Fruit fly (Drosophila melanogaster) whole organism, pupa: Measurements from ENCODE around the gene SelG.

Experiments used
- CG10348 ChIP-seq: fragments of 200-800 bp; sonication (Bioruptor generic); IDR thresholded peaks from 2 replicates; pipeline ENCODE4 v1.3.6; 2022; ENCODE audit warnings: missing biosample characterization, missing genetic modification characterization
- CG12605 ChIP-seq: fragments of 200-800 bp; sonication (Bioruptor generic); IDR thresholded peaks from 2 replicates; pipeline ENCODE4 v1.3.6; 2022; ENCODE audit warnings: missing biosample characterization, missing genetic modification characterization
- CG17806 ChIP-seq: fragments of 200-800 bp; sonication (Bioruptor generic); optimal IDR thresholded peaks from 2 replicates; lab custom pipeline; 2018; ENCODE audit warnings: missing biosample characterization, mild to moderate bottlenecking, missing genetic modification characterization, moderate library complexity
- CG32121 ChIP-seq: fragments of 200-800 bp; sonication (Bioruptor generic); IDR thresholded peaks from 2 replicates; pipeline ENCODE4 v1.3.6; 2022; ENCODE audit warnings: missing biosample characterization, missing genetic modification characterization
- CG8301 ChIP-seq: fragments of 200-800 bp; sonication (Bioruptor generic); optimal IDR thresholded peaks from 2 replicates; lab custom pipeline; 2018; ENCODE audit warnings: missing biosample characterization, mild to moderate bottlenecking, missing genetic modification characterization
- D1 ChIP-seq: fragments of 200-800 bp; sonication (Bioruptor generic); optimal IDR thresholded peaks from 2 replicates; lab custom pipeline; 2018; ENCODE audit warnings: missing biosample characterization, mild to moderate bottlenecking, missing genetic modification characterization, moderate library complexity
- Pif1A ChIP-seq: fragments of 200-800 bp; sonication (Bioruptor generic); optimal IDR thresholded peaks from 3 replicates; lab custom pipeline; 2016; ENCODE audit warnings: missing biosample characterization, missing genetic modification characterization

- no peak for TF ChIP-seq CG8301 (tag; lab: Kevin White, UChicago)
- TF ChIP-seq Pif1A (GFP tag; lab: Kevin White, UChicago), result no peak
- TF ChIP-seq D1 (tag; lab: Kevin White, UChicago), result no peak
- TF ChIP-seq CG17806 (tag; lab: Kevin White, UChicago), result no peak
- no peak for TF ChIP-seq CG32121
- TF ChIP-seq CG10348, result no peak
- TF ChIP-seq CG12605 (GFP tag; lab: Robert Waterston, UW), result no peak
Observed at dm6 chrX:11848507-11849264, 38.4 kb upstream of the SelG start.
